ENCODE assay signal across 2 fruit fly cellular contexts in the genomic region with DNA sequence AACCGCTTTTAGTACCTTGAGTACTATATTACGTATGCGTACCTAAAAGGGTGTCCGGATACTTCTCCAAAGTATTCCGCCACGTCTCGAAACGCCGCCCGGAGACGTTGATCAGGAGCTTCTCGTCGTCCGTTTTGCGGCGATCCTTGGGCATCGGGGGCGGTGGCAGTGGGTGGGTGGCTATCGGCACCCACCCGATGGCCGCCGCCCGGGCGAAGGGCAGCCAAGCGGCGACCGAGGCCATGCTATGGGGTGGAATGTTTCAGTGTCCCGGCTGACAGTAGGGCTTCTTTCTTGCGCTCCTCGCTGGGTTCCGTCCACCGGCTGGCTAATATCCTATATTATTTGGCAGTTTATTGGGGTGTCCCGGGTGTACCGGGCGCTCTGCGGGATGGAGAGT.
TF ChIP-seq lines count a peak whose summit lies in the region.

No protein-coding gene starts in this region.

- TF ChIP-seq CTCF in whole organism, embryonic (GFP tag; optimal IDR thresholded peaks at IDR 0.05; lab: Kevin White, UChicago), result no peak

TF ChIP-seq in whole organism, embryonic, 481 proteins besides CTCF, POLR2A, EP300 and RAD21:
- TF ChIP-seq dan (GFP tag; IDR thresholded peaks at IDR 0.05; lab: Robert Waterston, UW), result no peak
- no peak for TF ChIP-seq HLH4C (GFP tag; IDR thresholded peaks at IDR 0.05; lab: Robert Waterston, UW; ENCODE audit: partially characterized antibody)
- peak; percentile 14 for TF ChIP-seq Med (GFP tag; lab: Kevin White, UChicago)
- TF ChIP-seq CG12236 (GFP tag; optimal IDR thresholded peaks at IDR 0.05; lab: Kevin White, UChicago), result no peak
- 0 out of 3 replicates have a peak, but pooled peaks have one; percentile 18 for TF ChIP-seq CG11093 (GFP tag; IDR thresholded peaks at IDR 0.05; lab: Robert Waterston, UW)
- no peak for TF ChIP-seq CG18262 (tag; optimal IDR thresholded peaks at IDR 0.05; lab: Kevin White, UChicago)
- TF ChIP-seq CG6854 (GFP tag; optimal IDR thresholded peaks at IDR 0.05; lab: Kevin White, UChicago), result no peak
- TF ChIP-seq Hr39 (optimal IDR thresholded peaks at IDR 0.05; lab: Kevin White, UChicago), result peak; percentile 54
- no peak for TF ChIP-seq CG8359 (GFP tag; optimal IDR thresholded peaks at IDR 0.05; lab: Kevin White, UChicago; ENCODE audit: borderline replicate concordance)
TF ChIP-seq in whole organism, embryonic: peak in this region for 3.

TF ChIP-seq in whole organism, wandering third instar larva, 38 proteins besides CTCF, POLR2A, EP300 and RAD21:
- peak; percentile 92 for TF ChIP-seq Dfd (GFP tag; optimal IDR thresholded peaks at IDR 0.05; lab: Kevin White, UChicago)
- no peak for TF ChIP-seq Mio (GFP tag; optimal IDR thresholded peaks at IDR 0.05; lab: Kevin White, UChicago)
- TF ChIP-seq woc (GFP tag; optimal IDR thresholded peaks at IDR 0.05; lab: Kevin White, UChicago), result no peak
- TF ChIP-seq tai (GFP tag; optimal IDR thresholded peaks at IDR 0.05; lab: Kevin White, UChicago), result no peak
- TF ChIP-seq pan (optimal IDR thresholded peaks at IDR 0.05; lab: Kevin White, UChicago), result no peak
